Fruit fly (Drosophila melanogaster): ENCODE measurements around the gene CG6216.

- TF ChIP-seq ss (GFP tag; optimal IDR thresholded peaks at IDR 0.05) (no peak), CG32006 (GFP tag; optimal IDR thresholded peaks at IDR 0.05) (no peak)
Observed at dm6 chr3L:11198375-11198774, 47.8 kb upstream of the CG6216 start.

Measured in whole organism, prepupa.